Worm (Caenorhabditis elegans) whole organism, mixed stage, embryonic: ENCODE measurements around the gene aff-1.

Source experiments
- M03D4.4 ChIP-seq: sonication (generic microtip); optimal IDR thresholded peaks from 2 replicates; lab custom pipeline; 2017; ENCODE audit warnings: mild to moderate bottlenecking, missing genetic modification characterization, missing compliant biosample characterization
- bed-3 ChIP-seq: fragments of 200-800 bp; sonication (Bioruptor generic); optimal IDR thresholded peaks from 3 replicates; lab custom pipeline; 2018; ENCODE audit warnings: mild to moderate bottlenecking, missing genetic modification characterization, moderate library complexity, missing compliant biosample characterization
- blmp-1 ChIP-seq: fragments of 150-350 bp; optimal IDR thresholded peaks from 2 replicates; lab custom pipeline; 2014; ENCODE audit warnings: missing biosample characterization, missing genetic modification characterization
- ceh-39 ChIP-seq: fragments of 150-350 bp; optimal IDR thresholded peaks from 2 replicates; lab custom pipeline; 2014; ENCODE audit warnings: missing biosample characterization, missing genetic modification characterization
- ceh-43 ChIP-seq: fragments of 200-800 bp; sonication (Bioruptor generic); optimal IDR thresholded peaks from 2 replicates; lab custom pipeline; 2018; ENCODE audit warnings: mild to moderate bottlenecking, missing genetic modification characterization, moderate library complexity, missing compliant biosample characterization
- ceh-83 ChIP-seq: fragments of 200-800 bp; sonication (Bioruptor generic); optimal IDR thresholded peaks from 2 replicates; lab custom pipeline; 2018; ENCODE audit warnings: mild to moderate bottlenecking, missing genetic modification characterization, missing compliant biosample characterization
- ces-1 ChIP-seq: fragments of 150-350 bp; optimal IDR thresholded peaks from 2 replicates; lab custom pipeline; 2014; ENCODE audit warnings: missing biosample characterization, missing genetic modification reagents, missing genetic modification characterization
- cnd-1 ChIP-seq: fragments of 200-800 bp; sonication (Bioruptor generic); optimal IDR thresholded peaks from 2 replicates; lab custom pipeline; 2018; ENCODE audit warnings: mild to moderate bottlenecking, missing genetic modification characterization, missing compliant biosample characterization
- drap-1 ChIP-seq: fragments of 200-800 bp; sonication (Bioruptor generic); optimal IDR thresholded peaks from 3 replicates; lab custom pipeline; 2018; ENCODE audit warnings: mild to moderate bottlenecking, missing genetic modification characterization, missing compliant biosample characterization
- elt-1 ChIP-seq: sonication (generic microtip); optimal IDR thresholded peaks from 2 replicates; lab custom pipeline; 2017; ENCODE audit warnings: missing genetic modification characterization, mild to moderate bottlenecking, missing compliant biosample characterization, antibody characterized with exemption, moderate library complexity, borderline replicate concordance; ENCODE audit not compliant: insufficient read depth
- elt-3 ChIP-seq: fragments of 150-350 bp; optimal IDR thresholded peaks from 2 replicates; lab custom pipeline; 2014; ENCODE audit warnings: missing biosample characterization, missing genetic modification characterization
- flh-1 ChIP-seq: fragments of 200-800 bp; sonication (Bioruptor generic); optimal IDR thresholded peaks from 2 replicates; lab custom pipeline; 2018; ENCODE audit warnings: mild to moderate bottlenecking, missing genetic modification characterization, moderate library complexity, missing compliant biosample characterization
- ham-2 ChIP-seq: fragments of 200-800 bp; sonication (Bioruptor generic); optimal IDR thresholded peaks from 2 replicates; lab custom pipeline; 2018; ENCODE audit warnings: mild to moderate bottlenecking, missing genetic modification characterization, missing compliant biosample characterization
- hlh-1 ChIP-seq: fragments of 150-350 bp; optimal IDR thresholded peaks from 2 replicates; lab custom pipeline; 2014; ENCODE audit warnings: missing biosample characterization, missing genetic modification reagents, missing genetic modification characterization
- lin-13 ChIP-seq: fragments of 150-350 bp; optimal IDR thresholded peaks from 2 replicates; lab custom pipeline; 2014; ENCODE audit warnings: missing biosample characterization, missing genetic modification characterization
- lin-32 ChIP-seq: fragments of 200-800 bp; sonication (Bioruptor generic); optimal IDR thresholded peaks from 2 replicates; lab custom pipeline; 2018; ENCODE audit warnings: mild to moderate bottlenecking, missing genetic modification characterization, missing compliant biosample characterization
- lsy-2 ChIP-seq: fragments of 150-350 bp; optimal IDR thresholded peaks from 2 replicates; lab custom pipeline; 2014; ENCODE audit warnings: missing biosample characterization, missing genetic modification characterization
- mab-5 ChIP-seq: fragments of 150-350 bp; optimal IDR thresholded peaks from 2 replicates; lab custom pipeline; 2014; ENCODE audit warnings: missing biosample characterization, missing genetic modification characterization
- mep-1 ChIP-seq: fragments of 150-350 bp; optimal IDR thresholded peaks from 2 replicates; lab custom pipeline; 2017; ENCODE audit warnings: missing biosample characterization, missing genetic modification reagents, missing genetic modification characterization, inconsistent platforms
- mls-2 ChIP-seq: sonication (generic microtip); optimal IDR thresholded peaks from 2 replicates; lab custom pipeline; 2016; ENCODE audit warnings: mild to moderate bottlenecking, missing genetic modification characterization, moderate library complexity, missing compliant biosample characterization
- nhr-12 ChIP-seq: fragments of 150-350 bp; optimal IDR thresholded peaks from 2 replicates; lab custom pipeline; 2014; ENCODE audit warnings: missing biosample characterization, missing genetic modification characterization
- nhr-2 ChIP-seq: fragments of 150-350 bp; optimal IDR thresholded peaks from 2 replicates; lab custom pipeline; 2014; ENCODE audit warnings: missing biosample characterization, missing genetic modification characterization
- nhr-237 ChIP-seq: fragments of 150-350 bp; optimal IDR thresholded peaks from 2 replicates; lab custom pipeline; 2014; ENCODE audit warnings: missing biosample characterization, missing genetic modification characterization
- nhr-28 ChIP-seq: fragments of 150-350 bp; optimal IDR thresholded peaks from 2 replicates; lab custom pipeline; 2014; ENCODE audit warnings: missing biosample characterization, missing genetic modification characterization
- nhr-76 ChIP-seq: sonication (generic microtip); optimal IDR thresholded peaks from 2 replicates; lab custom pipeline; 2017; ENCODE audit warnings: missing biosample characterization, missing genetic modification characterization
- pha-4 ChIP-seq: fragments of 150-350 bp; optimal IDR thresholded peaks from 2 replicates; lab custom pipeline; 2018; ENCODE audit warnings: missing biosample characterization, missing genetic modification reagents, missing genetic modification characterization
- sem-2 ChIP-seq: fragments of 200-800 bp; sonication (Bioruptor generic); optimal IDR thresholded peaks from 2 replicates; lab custom pipeline; 2018; ENCODE audit warnings: mild to moderate bottlenecking, missing genetic modification characterization, missing compliant biosample characterization
- snpc-4 ChIP-seq: fragments of 150-350 bp; optimal IDR thresholded peaks from 2 replicates; lab custom pipeline; 2014; ENCODE audit warnings: missing biosample characterization, missing genetic modification characterization
- sptf-1 ChIP-seq: sonication (generic microtip); optimal IDR thresholded peaks from 2 replicates; lab custom pipeline; 2017; ENCODE audit warnings: mild to moderate bottlenecking, missing genetic modification characterization, moderate library complexity, missing compliant biosample characterization
- tbx-8 ChIP-seq: fragments of 200-800 bp; sonication (Bioruptor generic); optimal IDR thresholded peaks from 2 replicates; lab custom pipeline; 2018; ENCODE audit warnings: mild to moderate bottlenecking, missing genetic modification characterization, moderate library complexity, missing compliant biosample characterization
- unc-120 ChIP-seq: sonication (generic microtip); optimal IDR thresholded peaks from 2 replicates; lab custom pipeline; 2017; ENCODE audit warnings: missing genetic modification characterization, missing compliant biosample characterization; ENCODE audit not compliant: poor library complexity, severe bottlenecking
- unc-39 ChIP-seq: fragments of 150-350 bp; optimal IDR thresholded peaks from 2 replicates; lab custom pipeline; 2014; ENCODE audit warnings: missing biosample characterization, missing genetic modification characterization
- unc-62 ChIP-seq: fragments of 150-350 bp; optimal IDR thresholded peaks from 2 replicates; lab custom pipeline; 2014; ENCODE audit warnings: missing biosample characterization, missing genetic modification reagents, missing genetic modification characterization
- zip-8 ChIP-seq: fragments of 150-350 bp; optimal IDR thresholded peaks from 2 replicates; lab custom pipeline; 2014; ENCODE audit warnings: missing biosample characterization, missing genetic modification characterization
- ztf-11 ChIP-seq: fragments of 150-350 bp; optimal IDR thresholded peaks from 2 replicates; lab custom pipeline; 2014; ENCODE audit warnings: missing biosample characterization, missing genetic modification characterization

aff-1 gene

DNA sequence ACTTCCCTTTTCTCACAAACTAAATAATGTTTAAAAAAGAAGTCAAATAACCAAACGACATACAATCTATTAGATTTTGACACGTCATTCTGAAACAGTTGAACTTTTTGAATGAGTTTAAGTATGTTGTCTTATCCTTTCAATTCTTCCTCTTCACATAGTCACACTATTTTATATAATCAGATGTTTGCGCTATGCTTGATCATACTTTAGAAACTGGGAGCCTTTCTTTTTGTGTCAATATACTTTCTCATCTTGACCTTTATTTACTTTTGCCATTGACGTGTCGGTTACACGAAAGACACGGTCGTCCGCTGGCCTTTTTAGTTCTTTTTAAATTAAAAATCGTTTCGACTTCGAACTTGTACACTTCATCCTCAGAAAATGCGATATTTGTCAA lies 11.6 kb downstream of the aff-1 start, which contains the start of gene C04A2.15:
TSS of gene C04A2.15 (plus strand) at position 299 of the 400 bp plus-strand sequence.
- no peak for TF ChIP-seq drap-1 (GFP tag; lab: Kevin White, UChicago)
- TF ChIP-seq zip-8 (tag; lab: Kevin White, UChicago): no peak
- no peak for TF ChIP-seq unc-39 (tag; lab: Kevin White, UChicago)
- TF ChIP-seq pha-4 (tag; lab: Kevin White, UChicago): no peak
- TF ChIP-seq bed-3: no peak
- no peak for TF ChIP-seq blmp-1 (tag; lab: Kevin White, UChicago)
- no peak for TF ChIP-seq sem-2 (GFP tag; lab: Kevin White, UChicago)
- TF ChIP-seq lin-32 (GFP tag; lab: Kevin White, UChicago): no peak
- no peak for TF ChIP-seq nhr-237 (tag; lab: Kevin White, UChicago)
- no peak for TF ChIP-seq sptf-1 (tag; lab: Kevin White, UChicago)
- TF ChIP-seq mls-2 (tag; lab: Kevin White, UChicago): no peak
- TF ChIP-seq ces-1 (GFP tag; lab: Kevin White, UChicago): no peak
- no peak for TF ChIP-seq lsy-2 (tag; lab: Kevin White, UChicago)
- no peak for TF ChIP-seq cnd-1 (tag; lab: Kevin White, UChicago)
- TF ChIP-seq unc-62 (GFP tag; lab: Kevin White, UChicago): no peak
- TF ChIP-seq ztf-11: no peak
- no peak for TF ChIP-seq lin-13 (tag; lab: Kevin White, UChicago)
- no peak for TF ChIP-seq unc-120
- TF ChIP-seq M03D4.4 (tag; lab: Kevin White, UChicago): no peak
- TF ChIP-seq, all 35 proteins: peak for 0

ce11 chrII:6849308-6849707 lies 14.2 kb downstream of the aff-1 start:
- TF ChIP-seq hlh-1 (tag; lab: Kevin White, UChicago) (peak; percentile 59), elt-3 (tag; lab: Kevin White, UChicago) (no peak)

ce11 chrII:6847917-6848379 lies 15.6 kb downstream of the aff-1 start, which contains the start of gene tbc-6:
Gene tbc-6 (plus strand): TSS chrII:6848124.
- peak; percentile 87 for TF ChIP-seq unc-62 (GFP tag; lab: Kevin White, UChicago)
- peak; percentile 11 for TF ChIP-seq nhr-2 (tag; lab: Kevin White, UChicago)
- no peak for TF ChIP-seq nhr-12 (tag; lab: Kevin White, UChicago)
- no peak for TF ChIP-seq elt-3 (tag; lab: Kevin White, UChicago)
- TF ChIP-seq blmp-1 (tag; lab: Kevin White, UChicago): peak; percentile 46
- no peak for TF ChIP-seq nhr-237 (tag; lab: Kevin White, UChicago)
- no peak for TF ChIP-seq elt-1 (tag; lab: Kevin White, UChicago)
- TF ChIP-seq nhr-76 (tag; lab: Kevin White, UChicago): no peak
- no peak for TF ChIP-seq hlh-1 (tag; lab: Kevin White, UChicago)
- TF ChIP-seq nhr-28: no peak
- TF ChIP-seq lin-32 (GFP tag; lab: Kevin White, UChicago): no peak
- no peak for TF ChIP-seq ham-2 (GFP tag; lab: Kevin White, UChicago)
- no peak for TF ChIP-seq drap-1 (GFP tag; lab: Kevin White, UChicago)
- no peak for TF ChIP-seq flh-1
- no peak for TF ChIP-seq unc-120
- no peak for TF ChIP-seq ztf-11
- no peak for TF ChIP-seq M03D4.4 (tag; lab: Kevin White, UChicago)
- no peak for TF ChIP-seq bed-3
- TF ChIP-seq unc-39 (tag; lab: Kevin White, UChicago): no peak
- no peak for TF ChIP-seq cnd-1 (tag; lab: Kevin White, UChicago)
- no peak for TF ChIP-seq ceh-39 (tag; lab: Kevin White, UChicago)
- TF ChIP-seq sem-2 (GFP tag; lab: Kevin White, UChicago): no peak
- no peak for TF ChIP-seq lin-13 (tag; lab: Kevin White, UChicago)
- TF ChIP-seq mep-1: no peak
- TF ChIP-seq zip-8 (tag; lab: Kevin White, UChicago): no peak
- no peak for TF ChIP-seq mls-2 (tag; lab: Kevin White, UChicago)
- no peak for TF ChIP-seq ceh-83
- no peak for TF ChIP-seq ceh-43 (GFP tag; lab: Kevin White, UChicago)
- TF ChIP-seq pha-4 (tag; lab: Kevin White, UChicago): no peak
- TF ChIP-seq mab-5 (tag; lab: Kevin White, UChicago): peak; percentile 12
- no peak for TF ChIP-seq tbx-8 (GFP tag; lab: Kevin White, UChicago)
- TF ChIP-seq ces-1 (GFP tag; lab: Kevin White, UChicago): peak; percentile 39
- TF ChIP-seq sptf-1 (tag; lab: Kevin White, UChicago): no peak
- TF ChIP-seq lsy-2 (tag; lab: Kevin White, UChicago): peak; percentile 3
- no peak for TF ChIP-seq snpc-4 (tag; lab: Kevin White, UChicago)
